Worm (Caenorhabditis elegans): Measurements from ENCODE around the gene srh-99.

The srh-99 gene

DNA sequence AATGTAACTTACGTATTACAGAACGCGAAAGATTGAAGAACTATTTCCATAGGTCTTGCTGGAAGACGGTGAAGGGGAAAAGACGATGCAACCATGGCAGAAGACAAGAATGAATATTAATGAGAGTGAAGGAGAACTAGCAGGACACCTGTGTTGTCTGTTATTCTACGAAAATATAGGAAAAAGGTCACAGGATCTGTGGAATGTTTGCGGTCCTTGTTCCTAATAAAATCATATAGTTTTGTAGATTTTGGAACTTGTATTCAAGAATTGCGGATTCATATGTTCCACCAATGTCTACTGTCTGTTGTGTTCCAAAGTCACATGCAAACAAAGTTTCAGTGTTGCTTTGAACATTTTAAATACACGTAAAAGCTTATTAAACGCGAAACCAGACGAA lies 35.8 kb upstream of the srh-99 start, which contains the start of gene sdz-11:
Gene sdz-11 (minus strand): TSS at position 101 of the 400 bp plus-strand sequence.
- TF ChIP-seq zag-1 (tag; optimal IDR thresholded peaks at IDR 0.05) (no peak), nhr-23 (tag; optimal IDR thresholded peaks at IDR 0.05) (no peak), elt-1 (tag; optimal IDR thresholded peaks at IDR 0.05) (no peak), ama-1 (optimal IDR thresholded peaks at IDR 0.05) (no peak), snpc-4 (tag; optimal IDR thresholded peaks at IDR 0.05) (no peak), nhr-28 (tag; optimal IDR thresholded peaks at IDR 0.05) (no peak), lin-15B (tag; optimal IDR thresholded peaks at IDR 0.05) (no peak), unc-39 (tag; optimal IDR thresholded peaks at IDR 0.05) (no peak), fkh-10 (GFP tag; optimal IDR thresholded peaks at IDR 0.05) (no peak), nhr-77 (tag; optimal IDR thresholded peaks at IDR 0.05) (no peak), pqm-1 (tag; optimal IDR thresholded peaks at IDR 0.05) (no peak), skn-1 (tag; optimal IDR thresholded peaks at IDR 0.05) (no peak), nhr-25 (tag; optimal IDR thresholded peaks at IDR 0.05) (no peak), nhr-12 (tag; optimal IDR thresholded peaks at IDR 0.05) (no peak), elt-2 (tag; optimal IDR thresholded peaks at IDR 0.05) (no peak), ceh-9 (tag; optimal IDR thresholded peaks at IDR 0.05) (no peak), hmg-11 (tag; optimal IDR thresholded peaks at IDR 0.05) (no peak), ZK546.5 (tag; optimal IDR thresholded peaks at IDR 0.05) (no peak)

ce11 chrII:3750685-3751084 lies 34.3 kb upstream of the srh-99 start, which contains the start of gene fbxb-91:
Gene fbxb-91 (minus strand): TSS chrII:3750785.
- TF ChIP-seq nhr-25 (tag; optimal IDR thresholded peaks at IDR 0.05) (no peak), jun-1 (tag; optimal IDR thresholded peaks at IDR 0.05) (no peak), ztf-4 (tag; optimal IDR thresholded peaks at IDR 0.05) (no peak), nfya-1 (tag; optimal IDR thresholded peaks at IDR 0.05; ENCODE audit: insufficient read depth) (no peak), unc-62 (GFP tag; optimal IDR thresholded peaks at IDR 0.05) (no peak)

ce11 chrII:3748719-3749118 lies 32.4 kb upstream of the srh-99 start, which contains the start of gene fbxb-90:
Gene fbxb-90 (minus strand): TSS chrII:3748819.
- TF ChIP-seq elt-1 (tag; optimal IDR thresholded peaks at IDR 0.05) (no peak), nhr-76 (tag; optimal IDR thresholded peaks at IDR 0.05) (no peak), eor-1 (tag; optimal IDR thresholded peaks at IDR 0.05) (no peak), nhr-12 (tag; optimal IDR thresholded peaks at IDR 0.05) (no peak), lsy-12 (tag; optimal IDR thresholded peaks at IDR 0.05) (no peak), nhr-11 (tag; optimal IDR thresholded peaks at IDR 0.05) (no peak), egl-27 (tag; optimal IDR thresholded peaks at IDR 0.05) (no peak), elt-2 (tag; optimal IDR thresholded peaks at IDR 0.05) (no peak), ZK546.5 (tag; optimal IDR thresholded peaks at IDR 0.05) (no peak), mdl-1 (tag; optimal IDR thresholded peaks at IDR 0.05) (no peak), R02D3.7 (tag; optimal IDR thresholded peaks at IDR 0.05) (no peak), ceh-28 (tag; optimal IDR thresholded peaks at IDR 0.05) (no peak), fkh-2 (tag; optimal IDR thresholded peaks at IDR 0.05) (no peak), egl-5 (tag; optimal IDR thresholded peaks at IDR 0.05) (no peak)

- TF ChIP-seq ceh-9 (tag; optimal IDR thresholded peaks at IDR 0.05) (no peak), jun-1 (tag; optimal IDR thresholded peaks at IDR 0.05) (no peak), unc-39 (tag; optimal IDR thresholded peaks at IDR 0.05) (no peak), sea-2 (GFP tag; optimal IDR thresholded peaks at IDR 0.05) (no peak), ama-1 (optimal IDR thresholded peaks at IDR 0.05) (no peak), nhr-23 (tag; optimal IDR thresholded peaks at IDR 0.05) (no peak), fos-1 (tag; optimal IDR thresholded peaks at IDR 0.05) (no peak), daf-12 (tag; optimal IDR thresholded peaks at IDR 0.05) (no peak), eor-1 (tag; optimal IDR thresholded peaks at IDR 0.05) (no peak), fkh-2 (tag; optimal IDR thresholded peaks at IDR 0.05) (no peak), nhr-76 (tag; optimal IDR thresholded peaks at IDR 0.05) (no peak), nhr-11 (tag; optimal IDR thresholded peaks at IDR 0.05) (no peak)
These were observed 31.1 kb upstream of the srh-99 start, which contains the start of gene fbxb-92 for ce11 chrII:3747405-3747804. Gene fbxb-92 (minus strand): TSS chrII:3747505.

ce11 chrII:3743684-3744200 lies 27.4 kb upstream of the srh-99 start, which contains the start of gene nta-1:
Gene nta-1 (minus strand): TSS chrII:3743814.
- TF ChIP-seq hmg-11 (tag; optimal IDR thresholded peaks at IDR 0.05) (no peak), lin-15B (tag; optimal IDR thresholded peaks at IDR 0.05) (no peak), fkh-2 (tag; optimal IDR thresholded peaks at IDR 0.05) (no peak), nhr-77 (tag; optimal IDR thresholded peaks at IDR 0.05) (no peak), nhr-12 (tag; optimal IDR thresholded peaks at IDR 0.05) (no peak), nfya-1 (tag; optimal IDR thresholded peaks at IDR 0.05; ENCODE audit: insufficient read depth) (no peak), unc-62 (GFP tag; optimal IDR thresholded peaks at IDR 0.05) (no peak), unc-39 (tag; optimal IDR thresholded peaks at IDR 0.05) (no peak), ztf-4 (tag; optimal IDR thresholded peaks at IDR 0.05) (no peak), ceh-9 (tag; optimal IDR thresholded peaks at IDR 0.05) (no peak), elt-2 (tag; optimal IDR thresholded peaks at IDR 0.05) (peak; percentile 24), lin-39 (tag; optimal IDR thresholded peaks at IDR 0.05) (no peak), fkh-10 (GFP tag; optimal IDR thresholded peaks at IDR 0.05) (no peak), pqm-1 (tag; optimal IDR thresholded peaks at IDR 0.05) (peak; percentile 51), pha-4 (tag; optimal IDR thresholded peaks at IDR 0.05) (peak; percentile 76), fos-1 (tag; optimal IDR thresholded peaks at IDR 0.05) (no peak)
